Worm (Caenorhabditis elegans): ENCODE data around the gene trap-2.
A peak's percentile ranks its signal among the peaks of the same experiment; 100 is the strongest.

The trap-2 gene

ce11 chrX:806515-806914, 38.6 kb upstream of the trap-2 start (continued):
- TF ChIP-seq nhr-77 (tag; optimal IDR thresholded peaks at IDR 0.05) (peak; percentile 96), elt-1 (tag; optimal IDR thresholded peaks at IDR 0.05) (no peak), nhr-25 (tag; optimal IDR thresholded peaks at IDR 0.05) (peak; percentile 98), nhr-23 (tag; optimal IDR thresholded peaks at IDR 0.05) (no peak), sma-9 (GFP tag; optimal IDR thresholded peaks at IDR 0.05) (peak; percentile 97), sma-9 (tag; optimal IDR thresholded peaks at IDR 0.05) (no peak), R02D3.7 (tag; optimal IDR thresholded peaks at IDR 0.05) (peak; percentile 69), ztf-1 (GFP tag; conservative IDR thresholded peaks at IDR 0.05) (no peak), ZK546.5 (tag; optimal IDR thresholded peaks at IDR 0.05) (peak; percentile 67)

DNA sequence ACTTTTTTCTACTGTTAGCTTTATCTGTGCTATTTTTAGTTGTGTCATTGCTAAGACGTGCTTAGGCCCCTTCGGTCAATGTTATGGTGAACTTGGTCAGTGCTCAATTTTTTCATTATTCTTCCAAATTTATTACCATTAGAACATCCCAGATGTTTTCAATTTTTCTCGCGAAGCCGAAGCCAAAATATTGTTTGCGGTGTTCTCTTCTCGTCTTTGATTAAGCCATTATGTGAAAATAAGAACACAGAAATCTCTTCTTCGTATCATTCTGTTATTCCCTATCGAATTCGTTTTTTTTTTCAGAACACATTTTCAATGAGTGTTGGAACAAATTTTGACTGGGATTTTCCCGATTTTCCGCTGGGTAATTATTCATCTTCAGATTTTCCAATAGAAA, 34.6 kb upstream of the trap-2 start, which contains the start of gene gtr-1:
Gene gtr-1 (plus strand): TSS at position 301 of the 400 bp plus-strand sequence.
- no peak for TF ChIP-seq ztf-4 (tag; optimal IDR thresholded peaks at IDR 0.05)
- TF ChIP-seq ama-1 (optimal IDR thresholded peaks at IDR 0.05): no peak
- no peak for TF ChIP-seq lin-13 (GFP tag; optimal IDR thresholded peaks at IDR 0.05)
- no peak for TF ChIP-seq peb-1 (tag; optimal IDR thresholded peaks at IDR 0.05)
- TF ChIP-seq egl-27 (tag; optimal IDR thresholded peaks at IDR 0.05): no peak
- TF ChIP-seq sem-4 (tag; optimal IDR thresholded peaks at IDR 0.05): no peak
- no peak for TF ChIP-seq blmp-1 (tag; optimal IDR thresholded peaks at IDR 0.05; ENCODE audit: insufficient read depth)
- TF ChIP-seq nhr-129 (tag; optimal IDR thresholded peaks at IDR 0.05): no peak
- no peak for TF ChIP-seq ceh-82 (tag; optimal IDR thresholded peaks at IDR 0.05)
- no peak for TF ChIP-seq unc-55 (GFP tag; optimal IDR thresholded peaks at IDR 0.05)
- TF ChIP-seq mab-5 (tag; optimal IDR thresholded peaks at IDR 0.05): no peak
- TF ChIP-seq nhr-25 (tag; optimal IDR thresholded peaks at IDR 0.05): no peak
- TF ChIP-seq mbf-1 (tag; optimal IDR thresholded peaks at IDR 0.05): no peak
- TF ChIP-seq lsy-2 (tag; optimal IDR thresholded peaks at IDR 0.05): no peak
- no peak for TF ChIP-seq fos-1 (tag; optimal IDR thresholded peaks at IDR 0.05)
- no peak for TF ChIP-seq alr-1 (tag; optimal IDR thresholded peaks at IDR 0.05)

- TF ChIP-seq peb-1 (tag; optimal IDR thresholded peaks at IDR 0.05): no peak
Observed at ce11 chrX:790593-790992, 22.7 kb upstream of the trap-2 start.

DNA sequence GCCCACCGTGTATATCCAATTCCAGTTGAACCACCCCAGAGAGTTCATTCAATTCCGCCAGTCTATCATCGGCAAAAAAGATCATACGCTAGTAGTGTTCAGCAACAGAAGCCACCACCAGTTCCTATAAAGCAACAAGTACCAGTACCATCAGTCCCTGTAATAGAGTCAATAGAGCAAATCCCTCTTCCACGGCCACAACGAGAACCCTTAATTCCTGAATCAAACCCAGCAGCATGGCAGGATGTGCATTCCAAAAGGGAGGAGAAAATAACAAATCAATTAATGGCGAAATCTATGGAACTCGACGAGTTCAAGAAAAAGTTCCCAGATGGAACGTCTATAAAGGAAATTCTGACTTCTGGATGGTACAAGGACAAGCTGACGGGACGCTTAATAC, 22.0 kb upstream of the trap-2 start:
- TF ChIP-seq lin-13 (GFP tag; optimal IDR thresholded peaks at IDR 0.05) (no peak), ztf-1 (GFP tag; conservative IDR thresholded peaks at IDR 0.05) (no peak), nhr-12 (tag; optimal IDR thresholded peaks at IDR 0.05) (no peak), ceh-82 (tag; optimal IDR thresholded peaks at IDR 0.05) (no peak), nhr-10 (tag; optimal IDR thresholded peaks at IDR 0.05) (no peak), gmeb-1 (tag; optimal IDR thresholded peaks at IDR 0.05) (no peak), skn-1 (tag; optimal IDR thresholded peaks at IDR 0.05) (no peak), ztf-4 (tag; optimal IDR thresholded peaks at IDR 0.05) (no peak), R02D3.7 (tag; optimal IDR thresholded peaks at IDR 0.05) (no peak), zag-1 (tag; optimal IDR thresholded peaks at IDR 0.05) (no peak)

DNA sequence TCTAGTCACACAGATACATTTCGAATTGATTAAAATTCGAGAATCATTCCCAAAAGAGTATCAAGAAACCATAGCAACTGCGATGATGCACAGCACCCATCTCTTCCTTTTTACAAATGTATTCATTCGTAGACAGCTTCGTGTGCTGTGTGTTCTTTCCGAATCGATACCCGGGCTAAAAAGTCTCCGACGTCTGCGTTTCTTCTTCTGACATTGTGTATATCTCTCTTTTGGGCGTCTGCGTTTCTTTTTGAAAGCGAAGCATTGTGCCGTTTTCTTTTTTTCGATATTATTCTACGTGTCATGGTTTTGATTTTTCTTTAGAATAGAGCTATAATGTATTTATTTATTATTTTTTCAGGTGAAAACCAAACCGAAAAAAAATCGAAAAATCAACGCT, 20.1 kb upstream of the trap-2 start, which contains the start of gene attf-5:
Gene attf-5 (plus strand): TSS at position 362 of the 400 bp plus-strand sequence.
- TF ChIP-seq dmd-4 (tag; optimal IDR thresholded peaks at IDR 0.05): no peak
- TF ChIP-seq snpc-4 (tag; optimal IDR thresholded peaks at IDR 0.05): no peak
- no peak for TF ChIP-seq sma-9 (GFP tag; optimal IDR thresholded peaks at IDR 0.05)
- no peak for TF ChIP-seq sma-9 (tag; optimal IDR thresholded peaks at IDR 0.05)
- no peak for TF ChIP-seq nhr-10 (tag; optimal IDR thresholded peaks at IDR 0.05)
- no peak for TF ChIP-seq ztf-1 (GFP tag; conservative IDR thresholded peaks at IDR 0.05)
- TF ChIP-seq unc-55 (GFP tag; optimal IDR thresholded peaks at IDR 0.05): peak; percentile 57
- TF ChIP-seq nhr-11 (tag; optimal IDR thresholded peaks at IDR 0.05): no peak
- TF ChIP-seq Y55F3AM.14 (GFP tag; optimal IDR thresholded peaks at IDR 0.05): no peak
- no peak for TF ChIP-seq nhr-21 (tag; optimal IDR thresholded peaks at IDR 0.05)
- no peak for TF ChIP-seq egl-27 (tag; optimal IDR thresholded peaks at IDR 0.05)
- peak; percentile 1 for TF ChIP-seq nhr-129 (tag; optimal IDR thresholded peaks at IDR 0.05)
- TF ChIP-seq zag-1 (tag; optimal IDR thresholded peaks at IDR 0.05): no peak
- TF ChIP-seq nhr-25 (tag; optimal IDR thresholded peaks at IDR 0.05): no peak
- peak; percentile 47 for TF ChIP-seq crh-2 (tag; optimal IDR thresholded peaks at IDR 0.05)
- TF ChIP-seq C34F6.9 (tag; optimal IDR thresholded peaks at IDR 0.05): peak; percentile 53
- no peak for TF ChIP-seq skn-1 (tag; optimal IDR thresholded peaks at IDR 0.05)
- no peak for TF ChIP-seq lin-39 (tag; optimal IDR thresholded peaks at IDR 0.05)
- TF ChIP-seq lin-11 (tag; optimal IDR thresholded peaks at IDR 0.05): no peak
- TF ChIP-seq alr-1 (tag; optimal IDR thresholded peaks at IDR 0.05): no peak
- TF ChIP-seq mdl-1 (tag; optimal IDR thresholded peaks at IDR 0.05): no peak
- no peak for TF ChIP-seq ztf-11 (tag; optimal IDR thresholded peaks at IDR 0.05)
- no peak for TF ChIP-seq nhr-23 (tag; optimal IDR thresholded peaks at IDR 0.05)
- TF ChIP-seq nhr-237 (tag; optimal IDR thresholded peaks at IDR 0.05): no peak
- no peak for TF ChIP-seq unc-39 (tag; optimal IDR thresholded peaks at IDR 0.05)
- no peak for TF ChIP-seq mbf-1 (tag; optimal IDR thresholded peaks at IDR 0.05)
- no peak for TF ChIP-seq nhr-12 (tag; optimal IDR thresholded peaks at IDR 0.05)
- TF ChIP-seq ceh-82 (tag; optimal IDR thresholded peaks at IDR 0.05): no peak
- TF ChIP-seq sma-3 (GFP tag; optimal IDR thresholded peaks at IDR 0.05): no peak
- no peak for TF ChIP-seq gmeb-1 (tag; optimal IDR thresholded peaks at IDR 0.05)
- no peak for TF ChIP-seq unc-62 (GFP tag; optimal IDR thresholded peaks at IDR 0.05)
- no peak for TF ChIP-seq ceh-16 (tag; optimal IDR thresholded peaks at IDR 0.05)

Measured in whole organism, L2 larva.